Worm (Caenorhabditis elegans) whole organism, mixed stage, embryonic: Measurements from ENCODE around the gene clh-4.

Experiments used
- blmp-1 ChIP-seq: fragments of 150-350 bp; optimal IDR thresholded peaks from 2 replicates; lab custom pipeline; 2014; ENCODE audit warnings: missing biosample characterization, missing genetic modification characterization
- drap-1 ChIP-seq: fragments of 200-800 bp; sonication (Bioruptor generic); optimal IDR thresholded peaks from 3 replicates; lab custom pipeline; 2018; ENCODE audit warnings: mild to moderate bottlenecking, missing genetic modification characterization, missing compliant biosample characterization
- elt-1 ChIP-seq: sonication (generic microtip); optimal IDR thresholded peaks from 2 replicates; lab custom pipeline; 2017; ENCODE audit warnings: missing genetic modification characterization, mild to moderate bottlenecking, missing compliant biosample characterization, antibody characterized with exemption, moderate library complexity, borderline replicate concordance; ENCODE audit not compliant: insufficient read depth
- lsy-2 ChIP-seq: fragments of 150-350 bp; optimal IDR thresholded peaks from 2 replicates; lab custom pipeline; 2014; ENCODE audit warnings: missing biosample characterization, missing genetic modification characterization
- nhr-237 ChIP-seq: fragments of 150-350 bp; optimal IDR thresholded peaks from 2 replicates; lab custom pipeline; 2014; ENCODE audit warnings: missing biosample characterization, missing genetic modification characterization
- nhr-28 ChIP-seq: fragments of 150-350 bp; optimal IDR thresholded peaks from 2 replicates; lab custom pipeline; 2014; ENCODE audit warnings: missing biosample characterization, missing genetic modification characterization
- nhr-76 ChIP-seq: sonication (generic microtip); optimal IDR thresholded peaks from 2 replicates; lab custom pipeline; 2017; ENCODE audit warnings: missing biosample characterization, missing genetic modification characterization
- snpc-4 ChIP-seq: fragments of 150-350 bp; optimal IDR thresholded peaks from 2 replicates; lab custom pipeline; 2014; ENCODE audit warnings: missing biosample characterization, missing genetic modification characterization
- unc-120 ChIP-seq: sonication (generic microtip); optimal IDR thresholded peaks from 2 replicates; lab custom pipeline; 2017; ENCODE audit warnings: missing genetic modification characterization, missing compliant biosample characterization; ENCODE audit not compliant: poor library complexity, severe bottlenecking
- unc-62 ChIP-seq: fragments of 150-350 bp; optimal IDR thresholded peaks from 2 replicates; lab custom pipeline; 2014; ENCODE audit warnings: missing biosample characterization, missing genetic modification reagents, missing genetic modification characterization

DNA sequence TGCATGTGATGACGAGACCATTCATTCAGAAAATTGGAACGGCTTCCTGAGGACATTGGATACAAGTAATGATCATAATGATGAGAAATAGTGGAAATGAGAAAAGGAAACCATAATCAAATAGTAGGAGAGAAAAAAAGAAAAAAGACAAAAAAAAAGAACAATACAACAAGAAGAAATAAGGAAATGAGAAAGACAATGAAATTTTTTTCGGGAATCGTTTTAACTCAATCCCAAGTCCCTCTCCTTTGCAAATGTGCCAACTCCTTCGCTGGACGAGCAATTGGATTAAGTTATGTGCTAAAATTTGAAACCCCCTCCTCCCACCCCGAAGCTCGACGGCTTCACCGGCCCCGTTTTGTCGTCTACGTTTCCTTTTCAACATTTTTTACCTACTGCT lies 11.4 kb downstream of the clh-4 start:
- TF ChIP-seq nhr-28 (tag; lab: Kevin White, UChicago), result no peak
- no peak for TF ChIP-seq snpc-4 (tag; lab: Kevin White, UChicago)
- no peak for TF ChIP-seq nhr-237 (tag; lab: Kevin White, UChicago)
- TF ChIP-seq nhr-76, result no peak
- TF ChIP-seq unc-62, result no peak
- TF ChIP-seq drap-1 (GFP tag; lab: Kevin White, UChicago), result no peak
- no peak for TF ChIP-seq elt-1 (tag; lab: Kevin White, UChicago)
- TF ChIP-seq unc-120, result no peak
- TF ChIP-seq lsy-2 (tag; lab: Kevin White, UChicago), result no peak
- TF ChIP-seq blmp-1 (tag; lab: Kevin White, UChicago), result no peak
